Worm (Caenorhabditis elegans): Measurements from ENCODE around the gene F44D12.6.

- TF ChIP-seq aha-1 (tag) (peak; percentile 60), ceh-82 (tag; optimal IDR thresholded peaks at IDR 0.05) (no peak), ama-1 (optimal IDR thresholded peaks at IDR 0.05) (no peak), ZK546.5 (tag; optimal IDR thresholded peaks at IDR 0.05) (no peak), dpl-1 (GFP tag; optimal IDR thresholded peaks at IDR 0.05) (no peak), skn-1 (tag; optimal IDR thresholded peaks at IDR 0.05) (no peak)
Observed at ce11 chrIV:10009536-10009935, 23.6 kb upstream of the F44D12.6 start, which contains the start of gene magu-4.

All from whole organism, L4 larva.